Worm (Caenorhabditis elegans) whole organism, young adult: ENCODE data around the gene Y39B6A.30.

Experiments used
- B0035.1 ChIP-seq: sonication (generic microtip); optimal IDR thresholded peaks from 2 replicates; lab custom pipeline; 2016; ENCODE audit warnings: missing genetic modification characterization, mild to moderate bottlenecking, missing compliant biosample characterization, missing genotype, missing genetic modification reagents
- B0336.3 ChIP-seq: fragments of 200-800 bp; sonication (Bioruptor generic); IDR thresholded peaks from 2 replicates; pipeline ENCODE4 v1.3.6; 2022; ENCODE audit warnings: missing genetic modification characterization, missing compliant biosample characterization
- C17E4.6 ChIP-seq: fragments of 200-800 bp; sonication (Bioruptor generic); IDR thresholded peaks from 2 replicates; pipeline ENCODE4 v1.3.6; 2022; ENCODE audit warnings: missing genetic modification reagents, missing genetic modification characterization, missing compliant biosample characterization
- D2030.7 ChIP-seq: fragments of 200-800 bp; sonication (Bioruptor generic); IDR thresholded peaks from 2 replicates; pipeline ENCODE4 v1.3.6; 2022; ENCODE audit warnings: missing genetic modification reagents, missing genetic modification characterization, missing compliant biosample characterization
- F22D6.2 ChIP-seq: sonication (generic microtip); optimal IDR thresholded peaks from 2 replicates; lab custom pipeline; 2016; ENCODE audit warnings: mild to moderate bottlenecking, missing genetic modification characterization, missing compliant biosample characterization
- F33H1.4 ChIP-seq: fragments of 200-800 bp; sonication (Bioruptor generic); IDR thresholded peaks from 2 replicates; pipeline ENCODE4 v1.3.6; 2022; ENCODE audit warnings: missing genetic modification reagents, missing genetic modification characterization, missing compliant biosample characterization
- F49E8.2 ChIP-seq: sonication (generic microtip); optimal IDR thresholded peaks from 3 replicates; lab custom pipeline; 2017; ENCODE audit warnings: missing genetic modification characterization, mild to moderate bottlenecking, missing compliant biosample characterization, antibody characterized with exemption, moderate library complexity; ENCODE audit not compliant: insufficient read depth
- F55B11.4 ChIP-seq: sonication (generic microtip); optimal IDR thresholded peaks from 2 replicates; lab custom pipeline; 2016; ENCODE audit warnings: missing compliant biosample characterization, missing genetic modification characterization, borderline replicate concordance; ENCODE audit not compliant: insufficient read depth
- F57A8.1 ChIP-seq: fragments of 200-800 bp; sonication (Bioruptor generic); optimal IDR thresholded peaks from 2 replicates; lab custom pipeline; 2018; ENCODE audit warnings: mild to moderate bottlenecking, missing genetic modification characterization, moderate library complexity, missing compliant biosample characterization
- K12H6.12 ChIP-seq: fragments of 200-800 bp; sonication (Bioruptor generic); optimal IDR thresholded peaks from 2 replicates; lab custom pipeline; 2018; ENCODE audit warnings: mild to moderate bottlenecking, missing genetic modification characterization, missing compliant biosample characterization
- T26A5.8 ChIP-seq: sonication (generic microtip); optimal IDR thresholded peaks from 2 replicates; lab custom pipeline; 2016; ENCODE audit warnings: missing genetic modification characterization, missing compliant biosample characterization
- Y53F4B.3 ChIP-seq: fragments of 200-800 bp; sonication (Bioruptor generic); IDR thresholded peaks from 2 replicates; pipeline ENCODE4 v1.3.6; 2022; ENCODE audit warnings: missing genetic modification reagents, missing genetic modification characterization, missing compliant biosample characterization
- akir-1 ChIP-seq: fragments of 200-800 bp; sonication (Bioruptor generic); optimal IDR thresholded peaks from 2 replicates; lab custom pipeline; 2018; ENCODE audit warnings: mild to moderate bottlenecking, missing genetic modification characterization, moderate library complexity, missing compliant biosample characterization
- attf-6 ChIP-seq: fragments of 200-800 bp; sonication (Bioruptor generic); IDR thresholded peaks from 2 replicates; pipeline ENCODE4 v1.3.6; 2022; ENCODE audit warnings: missing genetic modification reagents, missing genetic modification characterization, missing compliant biosample characterization
- bed-2 ChIP-seq: fragments of 200-800 bp; sonication (Bioruptor generic); IDR thresholded peaks from 2 replicates; pipeline ENCODE4 v1.3.6; 2022; ENCODE audit warnings: missing genetic modification reagents, missing genetic modification characterization, missing compliant biosample characterization
- ccch-3 ChIP-seq: fragments of 200-800 bp; sonication (Bioruptor generic); optimal IDR thresholded peaks from 2 replicates; lab custom pipeline; 2018; ENCODE audit warnings: mild to moderate bottlenecking, missing genetic modification characterization, missing compliant biosample characterization
- cebp-1 ChIP-seq, 2 experiments: fragments of 200-800 bp in 1 of 2; sonication (Bioruptor generic) in 1 of 2; sonication (generic microtip) in 1 of 2; IDR thresholded peaks in 1 of 2; optimal IDR thresholded peaks in 1 of 2; 2 replicates each; pipeline versions ENCODE4 v1.3.6 to Lab custom; 2017 to 2022; ENCODE audit warnings: missing compliant biosample characterization in 2 of 2, missing genetic modification characterization in 2 of 2, mild to moderate bottlenecking in 1 of 2, missing genetic modification reagents in 1 of 2, moderate library complexity in 1 of 2
- die-1 ChIP-seq: sonication (generic microtip); optimal IDR thresholded peaks from 2 replicates; lab custom pipeline; 2016; ENCODE audit warnings: missing genotype, mild to moderate bottlenecking, missing genetic modification characterization, missing compliant biosample characterization
- dox-1 ChIP-seq: fragments of 200-800 bp; sonication (Bioruptor generic); IDR thresholded peaks from 2 replicates; pipeline ENCODE4 v1.3.6; 2022; ENCODE audit warnings: missing genetic modification reagents, missing genetic modification characterization, missing compliant biosample characterization
- dpl-1 ChIP-seq: fragments of 150-350 bp; optimal IDR thresholded peaks from 2 replicates; lab custom pipeline; 2014; ENCODE audit warnings: missing biosample characterization, missing genetic modification reagents, missing genetic modification characterization
- efl-1 ChIP-seq: fragments of 150-350 bp; optimal IDR thresholded peaks from 2 replicates; lab custom pipeline; 2014; ENCODE audit warnings: missing biosample characterization, missing genetic modification reagents, missing genetic modification characterization
- ekl-4 ChIP-seq: fragments of 200-800 bp; sonication (Bioruptor generic); IDR thresholded peaks from 2 replicates; pipeline ENCODE4 v1.3.6; 2022; ENCODE audit warnings: missing genetic modification reagents, missing genetic modification characterization, missing compliant biosample characterization
- hmg-20 ChIP-seq: fragments of 200-800 bp; sonication (Bioruptor generic); IDR thresholded peaks from 2 replicates; pipeline ENCODE4 v1.3.6; 2022; ENCODE audit warnings: missing genetic modification reagents, missing genetic modification characterization, missing compliant biosample characterization
- hsf-1 ChIP-seq: fragments of 200-800 bp; sonication (Bioruptor generic); IDR thresholded peaks from 2 replicates; pipeline ENCODE4 v1.3.6; 2022; ENCODE audit warnings: missing genetic modification reagents, missing genetic modification characterization, missing compliant biosample characterization
- lag-1 ChIP-seq: fragments of 200-800 bp; sonication (Bioruptor generic); IDR thresholded peaks from 2 replicates; pipeline ENCODE4 v1.3.6; 2022; ENCODE audit warnings: missing genetic modification reagents, missing genetic modification characterization, missing compliant biosample characterization
- let-526 ChIP-seq: fragments of 200-800 bp; sonication (Bioruptor generic); IDR thresholded peaks from 2 replicates; pipeline ENCODE4 v1.3.6; 2022; ENCODE audit warnings: missing genetic modification reagents, missing genetic modification characterization, missing compliant biosample characterization
- let-607 ChIP-seq, 2 experiments: fragments of 200-800 bp in 1 of 2; sonication (Bioruptor generic) in 1 of 2; sonication (generic microtip) in 1 of 2; optimal IDR thresholded peaks; 2 replicates each; lab custom pipeline; 2016 to 2018; ENCODE audit warnings: mild to moderate bottlenecking in 2 of 2, missing compliant biosample characterization in 2 of 2, missing genetic modification characterization in 2 of 2, moderate library complexity in 2 of 2, missing genotype in 1 of 2
- lin-35 ChIP-seq, 3 experiments: fragments of 150-350 bp in 2 of 3; sonication (generic microtip) in 1 of 3; optimal IDR thresholded peaks; 2 replicates each; lab custom pipeline; 2014 to 2018; ENCODE audit warnings: missing biosample characterization in 3 of 3, missing genetic modification characterization in 3 of 3, missing genetic modification reagents in 3 of 3
- lir-1 ChIP-seq: fragments of 200-800 bp; sonication (Bioruptor generic); conservative IDR thresholded peaks from 2 replicates; pipeline ENCODE4 v1.3.6; 2022; ENCODE audit warnings: missing genetic modification reagents, missing genetic modification characterization, missing compliant biosample characterization
- madf-3 ChIP-seq: fragments of 200-800 bp; sonication (Bioruptor generic); IDR thresholded peaks from 2 replicates; pipeline ENCODE4 v1.3.6; 2022; ENCODE audit warnings: missing genetic modification reagents, missing genetic modification characterization, missing compliant biosample characterization
- madf-6 ChIP-seq: fragments of 200-800 bp; sonication (Bioruptor generic); IDR thresholded peaks from 2 replicates; pipeline ENCODE4 v1.3.6; 2022; ENCODE audit warnings: missing genetic modification reagents, missing genetic modification characterization, missing compliant biosample characterization
- madf-8 ChIP-seq: fragments of 200-800 bp; sonication (Bioruptor generic); conservative IDR thresholded peaks from 2 replicates; pipeline ENCODE4 v1.3.6; 2022; ENCODE audit warnings: missing genetic modification reagents, missing genetic modification characterization, missing compliant biosample characterization
- mcd-1 ChIP-seq: fragments of 200-800 bp; sonication (Bioruptor generic); IDR thresholded peaks from 2 replicates; pipeline ENCODE4 v1.3.6; 2022; ENCODE audit warnings: missing genetic modification reagents, missing genetic modification characterization, missing compliant biosample characterization
- nfyb-1 ChIP-seq: fragments of 200-800 bp; sonication (Bioruptor generic); IDR thresholded peaks from 2 replicates; pipeline ENCODE4 v1.3.6; 2022; ENCODE audit warnings: missing genetic modification reagents, missing genetic modification characterization, missing compliant biosample characterization
- nhr-179 ChIP-seq: sonication (generic microtip); optimal IDR thresholded peaks from 2 replicates; lab custom pipeline; 2016; ENCODE audit warnings: mild to moderate bottlenecking, missing genetic modification characterization, missing compliant biosample characterization
- pha-4 ChIP-seq: fragments of 150-350 bp; sonication (generic microtip); optimal IDR thresholded peaks from 2 replicates; lab custom pipeline; 2014; ENCODE audit warnings: missing biosample characterization, missing genetic modification reagents, missing genetic modification characterization
- rcor-1 ChIP-seq: fragments of 200-800 bp; sonication (Bioruptor generic); IDR thresholded peaks from 2 replicates; pipeline ENCODE4 v1.3.6; 2022; ENCODE audit warnings: missing genetic modification reagents, missing genetic modification characterization, missing compliant biosample characterization
- snpc-1.1 ChIP-seq: sonication (generic microtip); optimal IDR thresholded peaks from 2 replicates; lab custom pipeline; 2017; ENCODE audit warnings: missing genetic modification characterization, mild to moderate bottlenecking, missing compliant biosample characterization, antibody characterized with exemption, moderate library complexity, missing genotype, missing genetic modification reagents; ENCODE audit not compliant: insufficient read depth
- snpc-4 ChIP-seq, 5 experiments: fragments of 150-350 bp in 1 of 5; sonication (generic microtip) in 4 of 5; optimal IDR thresholded peaks; 2 replicates each; lab custom pipeline; 2014 to 2018; ENCODE audit warnings: missing genetic modification characterization in 5 of 5, missing biosample characterization in 3 of 5, antibody characterized with exemption in 2 of 5, mild to moderate bottlenecking in 2 of 5, missing compliant biosample characterization in 2 of 5, missing genotype in 2 of 5, moderate library complexity in 2 of 5, missing genetic modification reagents in 1 of 5
- somi-1 ChIP-seq: fragments of 200-800 bp; sonication (Bioruptor generic); optimal IDR thresholded peaks from 2 replicates; lab custom pipeline; 2018; ENCODE audit warnings: mild to moderate bottlenecking, missing genetic modification characterization, missing compliant biosample characterization
- tlf-1 ChIP-seq: fragments of 200-800 bp; sonication (Bioruptor generic); optimal IDR thresholded peaks from 2 replicates; lab custom pipeline; 2018; ENCODE audit warnings: mild to moderate bottlenecking, missing genetic modification characterization, missing compliant biosample characterization
- unc-130 ChIP-seq: sonication (generic microtip); optimal IDR thresholded peaks from 2 replicates; lab custom pipeline; 2016; ENCODE audit warnings: missing genetic modification reagents, missing genetic modification characterization, missing compliant biosample characterization
- zfh-2 ChIP-seq: fragments of 200-800 bp; sonication (Bioruptor generic); conservative IDR thresholded peaks from 2 replicates; pipeline ENCODE4 v1.3.6; 2022; ENCODE audit warnings: missing genetic modification reagents, missing genetic modification characterization, missing compliant biosample characterization
- ztf-22 ChIP-seq: fragments of 200-800 bp; sonication (Bioruptor generic); optimal IDR thresholded peaks from 2 replicates; lab custom pipeline; 2018; ENCODE audit warnings: mild to moderate bottlenecking, missing genetic modification characterization, moderate library complexity, missing compliant biosample characterization
- ztf-25 ChIP-seq: fragments of 200-800 bp; sonication (Bioruptor generic); IDR thresholded peaks from 2 replicates; pipeline ENCODE4 v1.3.6; 2022; ENCODE audit warnings: missing genetic modification reagents, missing genetic modification characterization, missing compliant biosample characterization

Gene Y39B6A.30

DNA sequence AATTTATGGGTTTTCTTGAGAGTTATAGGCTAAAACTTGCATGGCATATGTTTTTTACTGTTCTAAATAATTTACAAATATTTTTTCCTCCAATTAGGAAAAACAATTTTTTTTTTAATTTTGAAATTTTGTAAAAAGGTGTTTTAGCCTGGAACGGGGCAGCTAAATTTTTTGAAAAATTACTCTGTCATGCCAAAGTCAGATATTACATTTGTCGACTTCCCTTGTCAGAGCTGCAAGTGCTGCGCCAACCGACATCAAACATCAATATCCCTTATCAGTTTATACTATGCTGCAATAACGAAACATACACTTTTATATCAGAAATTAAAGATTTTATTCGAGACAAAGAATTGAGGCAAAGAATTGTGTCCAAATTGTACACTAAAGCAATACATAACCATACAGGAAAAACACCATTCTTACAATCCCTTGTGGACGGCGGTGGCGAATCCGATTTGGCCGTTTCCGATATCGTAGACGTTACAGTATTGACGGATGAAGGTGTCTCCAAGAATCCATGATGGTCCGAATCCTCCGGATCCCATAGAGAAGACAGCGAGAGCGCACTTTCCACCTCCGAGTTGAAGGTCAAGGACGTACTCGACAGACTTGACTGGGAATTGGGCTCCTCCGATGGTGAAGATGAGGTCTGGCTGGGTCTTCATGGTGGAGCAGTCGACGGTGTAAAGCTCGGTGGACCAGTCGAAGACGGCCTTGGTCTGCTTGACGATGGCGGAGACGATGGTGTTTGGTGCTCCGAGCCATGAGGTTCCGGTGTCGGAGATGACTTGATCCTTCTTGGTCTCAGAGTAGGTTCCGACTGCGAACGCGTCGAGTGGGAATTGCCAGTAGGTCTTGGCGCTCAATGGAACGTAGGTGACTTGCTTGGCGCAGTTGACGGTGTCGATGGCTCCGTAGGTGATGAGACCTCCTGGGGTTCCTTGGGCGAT is 35.0 kb downstream of the Y39B6A.30 start (continued):
- TF ChIP-seq die-1 (no peak), D2030.7 (GFP tag; lab: Robert Waterston, UW) (no peak), unc-130 (GFP tag; lab: Kevin White, UChicago) (no peak), lir-1 (GFP tag; lab: Robert Waterston, UW) (no peak), somi-1 (no peak), C17E4.6 (GFP tag; lab: Robert Waterston, UW) (no peak), attf-6 (GFP tag; lab: Robert Waterston, UW) (no peak), lin-35 (GFP tag; optimal IDR thresholded peaks at IDR 0.05; lab: Kevin White, UChicago) (no peak), efl-1 (GFP tag; lab: Kevin White, UChicago) (no peak), hsf-1 (no peak), snpc-4 (GFP tag; optimal IDR thresholded peaks at IDR 0.05; lab: Kevin White, UChicago) (no peak), snpc-4 (tag; optimal IDR thresholded peaks at IDR 0.05; lab: Kevin White, UChicago) (no peak), tlf-1 (GFP tag; lab: Kevin White, UChicago) (no peak), rcor-1 (no peak), F57A8.1 (no peak), snpc-1.1 (tag; lab: Kevin White, UChicago) (no peak), cebp-1 (GFP tag; IDR thresholded peaks at IDR 0.05; lab: Robert Waterston, UW) (no peak), cebp-1 (tag; optimal IDR thresholded peaks at IDR 0.05; lab: Kevin White, UChicago) (peak; percentile 32), nhr-179 (no peak), madf-6 (GFP tag; lab: Robert Waterston, UW) (no peak), F33H1.4 (no peak), F22D6.2 (tag; lab: Kevin White, UChicago) (no peak), ztf-22 (GFP tag; lab: Kevin White, UChicago) (no peak), Y53F4B.3 (GFP tag; lab: Robert Waterston, UW) (no peak), pha-4 (no peak), F49E8.2 (tag; lab: Kevin White, UChicago) (no peak), bed-2 (GFP tag; lab: Robert Waterston, UW) (no peak), lag-1 (GFP tag; lab: Robert Waterston, UW) (no peak), akir-1 (GFP tag; lab: Kevin White, UChicago) (no peak), dox-1 (GFP tag; lab: Robert Waterston, UW) (no peak), ztf-25 (GFP tag; lab: Robert Waterston, UW) (no peak), let-607 (tag; optimal IDR thresholded peaks at IDR 0.05; lab: Kevin White, UChicago) (no peak), T26A5.8 (no peak), let-526 (GFP tag; lab: Robert Waterston, UW) (no peak), K12H6.12 (tag; lab: Kevin White, UChicago) (no peak), hmg-20 (GFP tag; lab: Robert Waterston, UW) (no peak), zfh-2 (GFP tag; lab: Robert Waterston, UW) (peak; percentile 70; the same call in 1 of the 2 replicates), madf-3 (GFP tag; lab: Robert Waterston, UW) (no peak), ekl-4 (GFP tag; lab: Robert Waterston, UW) (no peak), F55B11.4 (tag; lab: Kevin White, UChicago) (no peak), nfyb-1 (GFP tag; lab: Robert Waterston, UW) (no peak), mcd-1 (no peak), B0336.3 (GFP tag; lab: Robert Waterston, UW) (peak; percentile 56; the same call in 1 of the 2 replicates), B0035.1 (no peak), ccch-3 (GFP tag; lab: Kevin White, UChicago) (no peak), madf-8 (GFP tag; lab: Robert Waterston, UW) (no peak), dpl-1 (GFP tag; lab: Kevin White, UChicago) (no peak)
